Fruit fly (Drosophila melanogaster) Kc167 (cell line): ENCODE data around the gene Art8.

Experiments
- Myc ChIP-seq: fragments of >200 bp; optimal IDR thresholded peaks from 2 replicates; lab custom pipeline; 2017; ENCODE audit warnings: missing external identifiers
- Sin3A ChIP-seq: fragments of >200 bp; optimal IDR thresholded peaks from 2 replicates; lab custom pipeline; 2018; ENCODE audit warnings: missing external identifiers
- h ChIP-seq: fragments of >200 bp; optimal IDR thresholded peaks from 3 replicates; lab custom pipeline; 2018; ENCODE audit warnings: missing external identifiers
- insv ChIP-seq: fragments of >200 bp; optimal IDR thresholded peaks from 3 replicates; lab custom pipeline; 2018; ENCODE audit warnings: missing external identifiers
- psq ChIP-seq: fragments of >200 bp; optimal IDR thresholded peaks from 2 replicates; lab custom pipeline; 2017; ENCODE audit warnings: missing external identifiers
- ttk ChIP-seq: sonication (Bioruptor generic); optimal IDR thresholded peaks from 2 replicates; lab custom pipeline; 2017; ENCODE audit warnings: missing external identifiers

DNA sequence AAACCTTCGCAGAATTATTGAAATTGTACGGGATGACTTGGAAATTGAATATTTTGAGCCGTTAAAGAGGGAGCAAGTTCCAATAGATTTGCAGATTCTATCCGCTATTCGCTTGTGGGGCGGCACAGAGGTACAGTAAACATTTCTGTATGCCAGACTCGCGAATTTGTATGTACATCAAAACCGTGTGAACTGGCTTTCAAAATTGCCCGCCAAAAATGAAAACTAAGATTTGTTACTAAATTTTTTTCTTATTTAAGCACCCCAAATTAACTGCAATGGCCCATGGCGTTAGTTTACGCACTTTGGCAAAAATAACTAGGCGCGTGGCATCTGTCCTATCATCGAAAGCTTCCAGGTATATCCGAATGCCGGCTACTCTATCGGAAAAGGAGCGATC is 22.9 kb downstream of the Art8 start:
- no peak for TF ChIP-seq psq
- TF ChIP-seq h (lab: Kevin White, UChicago): no peak
- TF ChIP-seq Sin3A (lab: Kevin White, UChicago): no peak
- no peak for TF ChIP-seq ttk (lab: Kevin White, UChicago)
- TF ChIP-seq Myc (lab: Kevin White, UChicago): no peak
- no peak for TF ChIP-seq insv (lab: Kevin White, UChicago)
